Worm (Caenorhabditis elegans): ENCODE measurements around the gene F18C5.10.

- TF ChIP-seq ztf-29 (GFP tag; IDR thresholded peaks at IDR 0.05) (no peak), T22C8.4 (GFP tag; IDR thresholded peaks at IDR 0.05) (no peak), tab-1 (GFP tag; IDR thresholded peaks at IDR 0.05) (no peak), flt-1 (GFP tag; IDR thresholded peaks at IDR 0.05) (no peak), klf-2 (GFP tag; conservative IDR thresholded peaks at IDR 0.05) (no peak), med-1 (GFP tag; optimal IDR thresholded peaks at IDR 0.05; ENCODE audit: insufficient read depth) (no peak), cog-1 (tag; optimal IDR thresholded peaks at IDR 0.05) (no peak), ztf-23 (GFP tag; IDR thresholded peaks at IDR 0.05) (no peak), ref-1 (GFP tag; conservative IDR thresholded peaks at IDR 0.05) (no peak)
Measured at ce11 chrII:6528629-6529028, 32.6 kb downstream of the F18C5.10 start, which contains the start of gene C56E6.4.
